Fruit fly (Drosophila melanogaster): ENCODE measurements around the gene CG7730.

The CG7730 gene

DNA sequence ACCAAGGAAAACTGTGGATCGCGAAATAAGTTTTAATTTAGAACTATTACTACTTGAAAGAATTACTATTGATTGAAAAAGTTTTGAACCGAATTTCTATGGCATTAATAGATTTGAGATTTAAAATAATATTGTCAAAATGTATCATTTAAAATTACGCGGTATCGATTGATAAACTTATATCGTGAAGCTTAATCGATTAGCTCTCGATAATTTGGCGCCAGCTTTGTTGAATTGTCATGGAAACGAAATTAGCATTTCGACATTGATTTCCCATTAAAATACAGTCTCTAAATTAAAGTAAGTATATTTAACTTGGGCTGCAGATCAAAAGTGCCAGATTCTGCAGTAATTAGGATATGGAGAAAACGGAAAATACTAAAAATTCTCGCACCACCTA lies at the start of gene CG7730:
CG7730 (plus strand) TSS at position 206 of the 400 bp plus-strand sequence.
- TF ChIP-seq h (GFP tag; optimal IDR thresholded peaks at IDR 0.05): no peak
- no peak for TF ChIP-seq Vsx2 (GFP tag; optimal IDR thresholded peaks at IDR 0.05; ENCODE audit: partially characterized antibody)
- TF ChIP-seq sv (GFP tag; optimal IDR thresholded peaks at IDR 0.05): no peak
- TF ChIP-seq Myc (optimal IDR thresholded peaks at IDR 0.05): no peak
- no peak for TF ChIP-seq Hr83 (GFP tag; optimal IDR thresholded peaks at IDR 0.05; ENCODE audit: poor library complexity, severe bottlenecking)
- no peak for TF ChIP-seq dsf (GFP tag; optimal IDR thresholded peaks at IDR 0.05; ENCODE audit: borderline replicate concordance)

DNA sequence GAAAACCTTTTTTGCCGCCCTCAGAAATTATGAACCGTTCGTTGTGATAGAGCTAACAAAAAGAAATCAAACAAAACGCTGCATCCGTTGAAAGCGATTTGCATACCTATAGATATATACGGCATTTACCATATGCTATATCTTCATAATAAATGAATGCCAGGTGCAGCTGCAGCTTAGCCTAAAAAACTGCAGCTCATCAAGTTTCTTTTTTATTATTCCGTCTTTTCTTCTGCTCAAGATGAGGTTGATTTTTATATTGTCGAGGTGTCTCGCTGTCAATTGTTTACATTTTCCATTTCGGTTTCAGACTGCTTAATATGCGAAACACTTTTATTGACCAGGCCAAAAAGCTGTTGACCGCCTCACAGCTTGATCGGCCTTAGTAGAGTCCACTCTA lies 48.9 kb upstream of the CG7730 start:
- TF ChIP-seq CG32264 (GFP tag; optimal IDR thresholded peaks at IDR 0.05) (no peak), lola (GFP tag; optimal IDR thresholded peaks at IDR 0.05) (no peak), Hr83 (GFP tag; optimal IDR thresholded peaks at IDR 0.05; ENCODE audit: poor library complexity, severe bottlenecking) (no peak)

DNA sequence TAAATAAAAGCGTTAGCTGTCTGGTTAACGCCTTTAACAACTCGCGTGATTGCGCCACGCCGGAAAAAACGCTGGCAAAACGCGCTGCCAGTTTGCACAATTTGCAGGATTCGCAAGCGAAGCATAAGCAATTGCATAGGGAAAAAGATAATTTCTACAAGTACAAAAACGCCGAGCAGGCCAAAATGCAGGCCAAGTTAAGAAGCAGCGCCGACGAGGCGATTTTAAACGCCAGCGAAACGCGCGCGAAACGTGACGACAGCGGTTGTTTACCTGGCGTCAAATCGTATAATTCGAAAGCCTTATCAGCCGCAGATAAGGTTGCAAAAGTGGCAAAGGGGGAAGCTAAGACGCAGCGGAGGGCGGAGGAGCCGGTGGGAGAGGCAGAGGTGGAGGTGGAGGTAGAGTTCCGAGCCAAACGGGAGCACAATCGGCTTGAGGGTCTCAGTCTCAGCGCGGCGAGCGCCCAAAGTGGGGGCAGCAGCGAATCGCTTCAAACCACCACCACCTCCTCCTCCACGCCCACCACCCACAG lies 46.1 kb upstream of the CG7730 start:
- TF ChIP-seq sage (GFP tag; optimal IDR thresholded peaks at IDR 0.05) (no peak), fru (GFP tag; optimal IDR thresholded peaks at IDR 0.05) (no peak), Hr78 (GFP tag; optimal IDR thresholded peaks at IDR 0.05) (no peak), N (GFP tag; optimal IDR thresholded peaks at IDR 0.05) (no peak), Hnf4 (GFP tag; optimal IDR thresholded peaks at IDR 0.05) (no peak), dmrt93B (GFP tag; optimal IDR thresholded peaks at IDR 0.05) (no peak), Hr83 (GFP tag; optimal IDR thresholded peaks at IDR 0.05; ENCODE audit: poor library complexity, severe bottlenecking) (no peak), sv (GFP tag; optimal IDR thresholded peaks at IDR 0.05) (no peak), woc (GFP tag; optimal IDR thresholded peaks at IDR 0.05) (no peak), dl (GFP tag; optimal IDR thresholded peaks at IDR 0.05; ENCODE audit: insufficient read depth in 1 of 2, partially characterized antibody in 2 of 2) (no peak), jim (GFP tag; optimal IDR thresholded peaks at IDR 0.05) (no peak), Mio (GFP tag; optimal IDR thresholded peaks at IDR 0.05) (no peak), foxo (GFP tag; optimal IDR thresholded peaks at IDR 0.05) (peak in 1 of 2 experiments; percentile 35), HLH106 (tag; optimal IDR thresholded peaks at IDR 0.05) (no peak), lola (GFP tag; optimal IDR thresholded peaks at IDR 0.05) (no peak), GATAd (GFP tag; optimal IDR thresholded peaks at IDR 0.05) (no peak), OdsH (GFP tag; optimal IDR thresholded peaks at IDR 0.05) (peak; percentile 3), usp (GFP tag; optimal IDR thresholded peaks at IDR 0.05) (no peak), Rel (GFP tag; optimal IDR thresholded peaks at IDR 0.05) (no peak), Rel (tag; optimal IDR thresholded peaks at IDR 0.05) (peak; percentile 35), tai (GFP tag; optimal IDR thresholded peaks at IDR 0.05) (no peak), CrebA (GFP tag; optimal IDR thresholded peaks at IDR 0.05; ENCODE audit: borderline replicate concordance) (no peak), Sp1 (GFP tag; optimal IDR thresholded peaks at IDR 0.05) (peak; percentile 20), rgr (GFP tag; optimal IDR thresholded peaks at IDR 0.05) (peak; percentile 12), Myc (optimal IDR thresholded peaks at IDR 0.05) (peak; percentile 81), dsf (GFP tag; optimal IDR thresholded peaks at IDR 0.05; ENCODE audit: borderline replicate concordance) (no peak), CG9705 (GFP tag; optimal IDR thresholded peaks at IDR 0.05) (no peak), Dif (GFP tag; optimal IDR thresholded peaks at IDR 0.05; ENCODE audit: partially characterized antibody) (no peak), CG32264 (GFP tag; optimal IDR thresholded peaks at IDR 0.05) (no peak), psq (GFP tag; optimal IDR thresholded peaks at IDR 0.05) (no peak), Vsx2 (GFP tag; optimal IDR thresholded peaks at IDR 0.05; ENCODE audit: partially characterized antibody) (no peak), brk (GFP tag; optimal IDR thresholded peaks at IDR 0.05) (no peak), ey (GFP tag; optimal IDR thresholded peaks at IDR 0.05) (no peak), Jra (GFP tag; optimal IDR thresholded peaks at IDR 0.05) (no peak), h (GFP tag; optimal IDR thresholded peaks at IDR 0.05) (peak; percentile 73), Dfd (GFP tag; optimal IDR thresholded peaks at IDR 0.05) (no peak), br (GFP tag; optimal IDR thresholded peaks at IDR 0.05) (peak; percentile 51), pan (optimal IDR thresholded peaks at IDR 0.05) (no peak), Abd-B (GFP tag; optimal IDR thresholded peaks at IDR 0.05) (no peak)
